Worm (Caenorhabditis elegans) whole organism, L2 larva: Measurements from ENCODE around the gene mmab-1.

ENCODE experiments used
- C34F6.9 ChIP-seq: fragments of 150-350 bp; optimal IDR thresholded peaks from 2 replicates; lab custom pipeline; 2014; ENCODE audit warnings: missing biosample characterization, missing genetic modification characterization
- F13H6.1 ChIP-seq: sonication (generic microtip); optimal IDR thresholded peaks from 2 replicates; lab custom pipeline; 2016; ENCODE audit warnings: missing genetic modification characterization, missing compliant biosample characterization
- R02D3.7 ChIP-seq: fragments of 150-350 bp; optimal IDR thresholded peaks from 2 replicates; lab custom pipeline; 2014; ENCODE audit warnings: missing biosample characterization, missing genetic modification characterization
- Y55F3AM.14 ChIP-seq: fragments of 200-800 bp; sonication (Bioruptor generic); optimal IDR thresholded peaks from 2 replicates; lab custom pipeline; 2018; ENCODE audit warnings: mild to moderate bottlenecking, missing genetic modification characterization, missing compliant biosample characterization
- ZK546.5 ChIP-seq: sonication (generic microtip); optimal IDR thresholded peaks from 2 replicates; lab custom pipeline; 2017; ENCODE audit warnings: missing biosample characterization, missing genetic modification characterization
- alr-1 ChIP-seq: fragments of 150-350 bp; optimal IDR thresholded peaks from 2 replicates; lab custom pipeline; 2014; ENCODE audit warnings: missing biosample characterization, missing genetic modification characterization
- aly-2 ChIP-seq: fragments of 150-350 bp; optimal IDR thresholded peaks from 2 replicates; lab custom pipeline; 2014; ENCODE audit warnings: missing biosample characterization, missing genetic modification characterization
- blmp-1 ChIP-seq: sonication (generic microtip); optimal IDR thresholded peaks from 2 replicates; lab custom pipeline; 2017; ENCODE audit warnings: missing genetic modification characterization, mild to moderate bottlenecking, missing compliant biosample characterization, antibody characterized with exemption, moderate library complexity; ENCODE audit not compliant: insufficient read depth
- ceh-16 ChIP-seq: fragments of 150-350 bp; optimal IDR thresholded peaks from 2 replicates; lab custom pipeline; 2014; ENCODE audit warnings: missing biosample characterization, missing genetic modification characterization
- ceh-82 ChIP-seq: fragments of 150-350 bp; optimal IDR thresholded peaks from 2 replicates; lab custom pipeline; 2014; ENCODE audit warnings: missing biosample characterization, missing genetic modification characterization
- crh-2 ChIP-seq: sonication (generic microtip); optimal IDR thresholded peaks from 2 replicates; lab custom pipeline; 2017; ENCODE audit warnings: missing biosample characterization, missing genetic modification characterization
- dmd-4 ChIP-seq: sonication (generic microtip); optimal IDR thresholded peaks from 2 replicates; lab custom pipeline; 2017; ENCODE audit warnings: missing biosample characterization, missing genetic modification characterization
- egl-27 ChIP-seq: sonication (generic microtip); optimal IDR thresholded peaks from 3 replicates; lab custom pipeline; 2017; ENCODE audit warnings: missing biosample characterization, missing genetic modification reagents, missing genetic modification characterization
- elt-1 ChIP-seq: fragments of 150-350 bp; optimal IDR thresholded peaks from 2 replicates; lab custom pipeline; 2014; ENCODE audit warnings: missing biosample characterization, missing genetic modification characterization
- fos-1 ChIP-seq: fragments of 150-350 bp; optimal IDR thresholded peaks from 2 replicates; lab custom pipeline; 2014; ENCODE audit warnings: missing biosample characterization, missing genetic modification characterization
- gmeb-1 ChIP-seq: fragments of 150-350 bp; optimal IDR thresholded peaks from 2 replicates; lab custom pipeline; 2014; ENCODE audit warnings: missing biosample characterization, missing genetic modification characterization
- lin-11 ChIP-seq: fragments of 150-350 bp; sonication (generic microtip); optimal IDR thresholded peaks from 2 replicates; lab custom pipeline; 2014; ENCODE audit warnings: missing biosample characterization, missing genetic modification characterization, inconsistent platforms, mixed read lengths
- lin-13 ChIP-seq: fragments of 150-350 bp; optimal IDR thresholded peaks from 2 replicates; lab custom pipeline; 2014; ENCODE audit warnings: missing biosample characterization, missing genetic modification reagents, missing genetic modification characterization
- lin-39 ChIP-seq: fragments of 150-350 bp; optimal IDR thresholded peaks from 2 replicates; lab custom pipeline; 2014; ENCODE audit warnings: missing biosample characterization, missing genetic modification reagents, missing genetic modification characterization
- lsy-2 ChIP-seq, 2 experiments: fragments of 150-350 bp in 1 of 2; sonication (generic microtip) in 1 of 2; optimal IDR thresholded peaks; 2 replicates each; lab custom pipeline; 2014 to 2017; ENCODE audit warnings: missing biosample characterization in 2 of 2, missing genetic modification characterization in 2 of 2
- mab-5 ChIP-seq: fragments of 150-350 bp; optimal IDR thresholded peaks from 2 replicates; lab custom pipeline; 2014; ENCODE audit warnings: missing biosample characterization, missing genetic modification characterization
- mbf-1 ChIP-seq: sonication (generic microtip); optimal IDR thresholded peaks from 2 replicates; lab custom pipeline; 2017; ENCODE audit warnings: missing biosample characterization, missing genetic modification characterization
- mdl-1 ChIP-seq, 2 experiments: fragments of 150-350 bp in 1 of 2; sonication (generic microtip) in 1 of 2; optimal IDR thresholded peaks; 2 replicates each; lab custom pipeline; 2017; ENCODE audit warnings: missing biosample characterization in 2 of 2, missing genetic modification characterization in 2 of 2
- nhr-10 ChIP-seq: sonication (generic microtip); optimal IDR thresholded peaks from 2 replicates; lab custom pipeline; 2017; ENCODE audit warnings: missing biosample characterization, missing genetic modification characterization
- nhr-12 ChIP-seq: fragments of 150-350 bp; optimal IDR thresholded peaks from 2 replicates; lab custom pipeline; 2014; ENCODE audit warnings: missing biosample characterization, missing genetic modification characterization
- nhr-129 ChIP-seq: fragments of 150-350 bp; optimal IDR thresholded peaks from 2 replicates; lab custom pipeline; 2014; ENCODE audit warnings: missing biosample characterization, missing genetic modification characterization
- nhr-21 ChIP-seq: fragments of 150-350 bp; optimal IDR thresholded peaks from 2 replicates; lab custom pipeline; 2014; ENCODE audit warnings: missing biosample characterization, missing genetic modification characterization
- nhr-237 ChIP-seq: fragments of 150-350 bp; optimal IDR thresholded peaks from 2 replicates; lab custom pipeline; 2014; ENCODE audit warnings: missing biosample characterization, missing genetic modification characterization
- nhr-25 ChIP-seq: fragments of 150-350 bp; sonication (generic microtip); optimal IDR thresholded peaks from 3 replicates; lab custom pipeline; 2014; ENCODE audit warnings: missing biosample characterization, missing genetic modification characterization
- nhr-6 ChIP-seq: fragments of 150-350 bp; optimal IDR thresholded peaks from 2 replicates; lab custom pipeline; 2014; ENCODE audit warnings: missing biosample characterization, missing genetic modification characterization
- nhr-77 ChIP-seq: fragments of 150-350 bp; optimal IDR thresholded peaks from 2 replicates; lab custom pipeline; 2014; ENCODE audit warnings: missing biosample characterization, missing genetic modification characterization
- sem-4 ChIP-seq: fragments of 150-350 bp; optimal IDR thresholded peaks from 2 replicates; lab custom pipeline; 2014; ENCODE audit warnings: missing biosample characterization, missing genetic modification reagents, missing genetic modification characterization
- skn-1 ChIP-seq: sonication (generic microtip); optimal IDR thresholded peaks from 2 replicates; lab custom pipeline; 2017; ENCODE audit warnings: missing biosample characterization, missing genetic modification characterization
- sma-3 ChIP-seq: sonication (generic microtip); optimal IDR thresholded peaks from 2 replicates; lab custom pipeline; 2016; ENCODE audit warnings: missing genetic modification reagents, missing genetic modification characterization, missing compliant biosample characterization
- sma-9 ChIP-seq, 2 experiments: fragments of 150-350 bp in 1 of 2; sonication (generic microtip) in 1 of 2; optimal IDR thresholded peaks; 2 replicates each; lab custom pipeline; 2014 to 2016; ENCODE audit warnings: missing genetic modification characterization in 2 of 2, mild to moderate bottlenecking in 1 of 2, missing biosample characterization in 1 of 2, missing compliant biosample characterization in 1 of 2, missing genetic modification reagents in 1 of 2, moderate library complexity in 1 of 2
- snpc-4 ChIP-seq: fragments of 150-350 bp; optimal IDR thresholded peaks from 2 replicates; lab custom pipeline; 2014; ENCODE audit warnings: missing biosample characterization, missing genetic modification characterization
- unc-39 ChIP-seq: fragments of 150-350 bp; optimal IDR thresholded peaks from 2 replicates; lab custom pipeline; 2014; ENCODE audit warnings: missing biosample characterization, missing genetic modification characterization
- unc-55 ChIP-seq: fragments of 150-350 bp; sonication (generic microtip); optimal IDR thresholded peaks from 3 replicates; lab custom pipeline; 2014; ENCODE audit warnings: missing biosample characterization, missing genetic modification reagents, missing genetic modification characterization
- unc-62 ChIP-seq: fragments of 150-350 bp; optimal IDR thresholded peaks from 2 replicates; lab custom pipeline; 2014; ENCODE audit warnings: missing biosample characterization, missing genetic modification reagents, missing genetic modification characterization
- zag-1 ChIP-seq: fragments of 150-350 bp; optimal IDR thresholded peaks from 2 replicates; lab custom pipeline; 2014; ENCODE audit warnings: missing biosample characterization, missing genetic modification characterization
- ztf-4 ChIP-seq: fragments of 150-350 bp; optimal IDR thresholded peaks from 2 replicates; lab custom pipeline; 2014; ENCODE audit warnings: missing biosample characterization, missing genetic modification characterization

mmab-1 gene

DNA sequence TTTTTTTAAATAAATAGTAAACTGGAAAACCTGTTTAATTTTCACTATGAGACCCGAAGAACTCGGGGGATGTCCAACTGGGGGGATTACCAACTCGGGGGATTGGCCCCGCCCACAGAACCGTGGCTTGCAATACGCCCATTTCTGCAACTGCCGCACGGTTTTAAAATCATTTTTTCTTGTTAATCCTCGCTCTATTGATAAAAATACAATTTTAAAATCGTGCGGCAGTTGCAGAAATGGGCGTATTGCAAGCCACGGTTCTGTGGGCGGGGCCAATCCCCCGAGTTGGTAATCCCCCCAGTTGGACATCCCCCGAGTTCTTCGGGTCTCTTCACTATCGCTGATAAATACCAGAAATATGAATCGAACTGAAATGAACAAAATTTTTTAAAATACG lies at the start of gene mmab-1:
TSS of gene mmab-1 (minus strand) at position 95 of the 400 bp plus-strand sequence.
- TF ChIP-seq F13H6.1 (peak; percentile 1), lsy-2 (tag; optimal IDR thresholded peaks at IDR 0.05; lab: Kevin White, UChicago) (peak in 1 of 2 experiments; percentile 46), nhr-25 (tag; lab: Kevin White, UChicago) (peak; percentile 20), lin-11 (tag; lab: Kevin White, UChicago) (peak; percentile 57), gmeb-1 (tag; lab: Kevin White, UChicago) (peak; percentile 23), sma-3 (GFP tag; lab: Kevin White, UChicago) (peak; percentile 69)

DNA sequence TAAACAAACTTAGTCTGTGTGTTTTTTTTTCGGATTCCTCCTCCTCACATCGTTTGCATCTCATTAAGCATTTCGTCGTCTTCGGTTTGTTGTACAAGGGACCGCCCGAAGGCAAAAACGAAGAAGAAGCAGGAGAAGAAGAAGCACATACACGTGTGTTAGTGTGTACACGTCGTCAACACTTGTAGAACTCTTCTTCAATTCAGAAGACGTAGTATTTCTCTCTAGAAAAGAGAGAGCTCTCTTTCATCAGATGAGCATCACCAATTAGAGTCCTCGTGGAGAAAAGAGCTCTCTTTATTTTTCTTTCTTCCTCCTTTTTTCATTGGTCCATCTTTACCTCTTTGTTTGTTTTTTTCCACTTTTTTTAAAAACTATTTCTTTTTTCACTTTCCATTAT lies 46.2 kb upstream of the mmab-1 start:
- TF ChIP-seq mdl-1 (tag; optimal IDR thresholded peaks at IDR 0.05; lab: Kevin White, UChicago) (no peak), nhr-129 (tag; lab: Kevin White, UChicago) (peak; percentile 2), blmp-1 (tag; lab: Kevin White, UChicago) (no peak), C34F6.9 (tag; lab: Kevin White, UChicago) (peak; percentile 41), lsy-2 (tag; optimal IDR thresholded peaks at IDR 0.05; lab: Kevin White, UChicago) (peak in 1 of 2 experiments; percentile 32)

DNA sequence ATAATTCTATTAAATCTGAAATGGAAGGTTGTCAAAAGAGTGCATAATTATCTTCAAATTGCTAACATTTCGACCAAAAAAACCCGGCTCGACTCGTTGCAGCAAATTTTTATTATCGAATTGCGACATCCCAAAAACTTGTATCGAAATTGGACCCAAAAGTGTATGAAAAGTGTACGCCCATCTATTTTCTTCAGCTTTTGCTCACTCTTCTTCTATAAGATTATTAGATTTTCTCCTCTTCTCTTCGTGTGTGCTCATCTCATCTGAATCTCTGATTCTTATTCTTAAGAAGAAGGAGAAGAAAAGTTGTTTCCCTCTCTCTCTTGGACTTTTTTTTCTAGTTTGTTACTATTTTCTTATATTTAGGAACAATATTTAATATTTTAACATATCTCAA lies 45.3 kb upstream of the mmab-1 start:
- TF ChIP-seq lsy-2 (tag; optimal IDR thresholded peaks at IDR 0.05; lab: Kevin White, UChicago) (peak in 1 of 2 experiments; percentile 26), nhr-21 (no peak), C34F6.9 (tag; lab: Kevin White, UChicago) (peak; percentile 29), nhr-77 (tag; lab: Kevin White, UChicago) (no peak), fos-1 (tag; lab: Kevin White, UChicago) (no peak), zag-1 (tag; lab: Kevin White, UChicago) (peak; percentile 49), dmd-4 (tag; lab: Kevin White, UChicago) (no peak)

DNA sequence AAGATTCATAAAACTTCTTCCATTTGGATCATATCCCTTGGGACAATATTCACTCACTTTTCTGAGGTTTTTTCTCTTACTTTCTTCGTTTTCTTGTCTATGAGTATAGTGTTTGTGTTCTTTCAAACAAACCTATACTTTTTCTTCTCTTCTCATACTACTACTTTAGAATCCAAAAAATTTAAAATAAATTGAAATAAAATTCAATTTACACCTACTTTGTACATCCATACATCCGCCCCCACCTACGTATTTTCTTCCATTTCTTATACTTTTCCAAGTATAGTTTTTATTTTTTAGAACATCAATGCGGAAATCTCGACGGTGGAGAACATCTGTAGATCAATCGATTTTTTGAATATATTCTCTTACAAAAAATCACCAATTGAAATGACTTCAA lies 43.4 kb upstream of the mmab-1 start, which contains the start of gene nca-2:
TSS of gene nca-2 (plus strand) at position 301 of the 400 bp plus-strand sequence.
- TF ChIP-seq sem-4 (tag; lab: Kevin White, UChicago) (no peak), crh-2 (no peak), unc-62 (GFP tag; lab: Kevin White, UChicago) (no peak), snpc-4 (no peak), aly-2 (tag; lab: Kevin White, UChicago) (no peak), C34F6.9 (tag; lab: Kevin White, UChicago) (no peak), unc-55 (GFP tag; lab: Kevin White, UChicago) (no peak)

DNA sequence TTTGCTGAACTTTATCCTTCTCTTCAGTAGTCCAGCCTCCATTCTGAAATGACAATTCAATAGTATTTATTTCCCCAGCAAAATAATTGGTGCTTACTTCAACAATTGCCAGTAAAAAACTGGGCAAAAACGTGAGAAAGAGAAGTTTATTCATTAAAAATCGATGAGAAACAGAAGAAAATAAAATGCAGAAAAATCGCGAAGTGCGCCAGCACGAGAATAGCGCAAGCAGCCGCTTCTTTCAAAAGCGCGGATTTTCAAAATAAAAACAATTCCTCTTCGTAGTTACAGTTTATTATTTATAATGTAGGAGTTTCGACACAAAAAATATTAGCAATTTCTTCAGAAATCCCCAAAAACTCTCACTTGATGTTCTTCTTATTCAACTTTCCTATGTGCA lies 41.0 kb upstream of the mmab-1 start, which contains the start of gene C27F2.9:
TSS of gene C27F2.9 (minus strand) at position 159 of the 400 bp plus-strand sequence.
- TF ChIP-seq ceh-16 (tag; lab: Kevin White, UChicago): peak; percentile 11
- TF ChIP-seq lsy-2 (tag; optimal IDR thresholded peaks at IDR 0.05; lab: Kevin White, UChicago): peak; percentile 89 to 94
- no peak for TF ChIP-seq nhr-12 (tag; lab: Kevin White, UChicago)
- no peak for TF ChIP-seq aly-2 (tag; lab: Kevin White, UChicago)
- no peak for TF ChIP-seq lin-39 (tag; lab: Kevin White, UChicago)
- TF ChIP-seq ceh-82: peak; percentile 36
- TF ChIP-seq mab-5 (tag; lab: Kevin White, UChicago): peak; percentile 84
- TF ChIP-seq sma-9 (GFP tag; optimal IDR thresholded peaks at IDR 0.05; lab: Kevin White, UChicago): peak; percentile 92
- no peak for TF ChIP-seq sma-9 (tag; optimal IDR thresholded peaks at IDR 0.05; lab: Kevin White, UChicago)
- TF ChIP-seq F13H6.1: peak; percentile 85
- TF ChIP-seq gmeb-1 (tag; lab: Kevin White, UChicago): peak; percentile 100
- TF ChIP-seq R02D3.7: peak; percentile 37
- peak; percentile 90 for TF ChIP-seq sma-3 (GFP tag; lab: Kevin White, UChicago)
- TF ChIP-seq mdl-1 (tag; optimal IDR thresholded peaks at IDR 0.05; lab: Kevin White, UChicago): peak in 1 of 2 experiments; percentile 34
- TF ChIP-seq unc-39 (tag; lab: Kevin White, UChicago): no peak
- peak; percentile 55 for TF ChIP-seq ztf-4 (tag; lab: Kevin White, UChicago)
- TF ChIP-seq snpc-4: peak; percentile 71
- peak; percentile 20 for TF ChIP-seq Y55F3AM.14 (GFP tag; lab: Kevin White, UChicago)
- TF ChIP-seq C34F6.9 (tag; lab: Kevin White, UChicago): peak; percentile 97
- peak; percentile 27 for TF ChIP-seq dmd-4 (tag; lab: Kevin White, UChicago)
- peak; percentile 89 for TF ChIP-seq lin-13 (GFP tag; lab: Kevin White, UChicago)
- peak; percentile 76 for TF ChIP-seq nhr-77 (tag; lab: Kevin White, UChicago)
- TF ChIP-seq zag-1 (tag; lab: Kevin White, UChicago): peak; percentile 40
- no peak for TF ChIP-seq egl-27 (tag; lab: Kevin White, UChicago)
- TF ChIP-seq elt-1: no peak
- peak; percentile 72 for TF ChIP-seq nhr-6 (tag; lab: Kevin White, UChicago)
- TF ChIP-seq nhr-10: peak; percentile 55
- TF ChIP-seq unc-55 (GFP tag; lab: Kevin White, UChicago): peak; percentile 95
- peak; percentile 63 for TF ChIP-seq blmp-1 (tag; lab: Kevin White, UChicago)
- TF ChIP-seq nhr-129 (tag; lab: Kevin White, UChicago): peak; percentile 78
- peak; percentile 62 for TF ChIP-seq lin-11 (tag; lab: Kevin White, UChicago)
- TF ChIP-seq ZK546.5 (tag; lab: Kevin White, UChicago): peak; percentile 2
- peak; percentile 73 for TF ChIP-seq fos-1 (tag; lab: Kevin White, UChicago)
- no peak for TF ChIP-seq nhr-237 (tag; lab: Kevin White, UChicago)
- TF ChIP-seq sem-4 (tag; lab: Kevin White, UChicago): peak; percentile 80
- TF ChIP-seq nhr-21: peak; percentile 75
- TF ChIP-seq skn-1 (tag; lab: Kevin White, UChicago): no peak
- peak; percentile 26 for TF ChIP-seq mbf-1 (tag; lab: Kevin White, UChicago)
- TF ChIP-seq alr-1 (tag; lab: Kevin White, UChicago): no peak
